Fruit fly (Drosophila melanogaster) whole organism, embryonic: ENCODE data around the gene Kr-h2.
A peak's percentile ranks its signal among the peaks of the same experiment; 100 is the strongest.

Source experiments
- B-H1 ChIP-seq: fragments of 200-800 bp; sonication (Bioruptor generic); IDR thresholded peaks from 3 replicates; pipeline ENCODE4 v1.3.6; 2022; ENCODE audit warnings: missing biosample characterization, missing genetic modification characterization
- B-H2 ChIP-seq: fragments of 200-800 bp; sonication (Bioruptor generic); optimal IDR thresholded peaks from 2 replicates; lab custom pipeline; 2018; ENCODE audit warnings: missing biosample characterization, mild to moderate bottlenecking, missing genetic modification characterization
- CG10267 ChIP-seq: fragments of 200-800 bp; sonication (Bioruptor generic); optimal IDR thresholded peaks from 2 replicates; lab custom pipeline; 2018; ENCODE audit warnings: missing biosample characterization, mild to moderate bottlenecking, missing genetic modification characterization, moderate library complexity
- CG12744 ChIP-seq: fragments of 200-800 bp; sonication (Bioruptor generic); optimal IDR thresholded peaks from 2 replicates; lab custom pipeline; 2016; ENCODE audit warnings: missing biosample characterization, missing genetic modification characterization
- CG15601 ChIP-seq: fragments of 200-800 bp; sonication (Bioruptor generic); optimal IDR thresholded peaks from 3 replicates; lab custom pipeline; 2019; ENCODE audit warnings: missing biosample characterization, mild to moderate bottlenecking, missing genetic modification characterization, moderate library complexity
- CG16813 ChIP-seq: fragments of 200-800 bp; sonication (Bioruptor generic); IDR thresholded peaks from 3 replicates; pipeline ENCODE4 v1.3.6; 2022; ENCODE audit warnings: missing biosample characterization, missing genetic modification characterization; ENCODE audit not compliant: partially characterized antibody
- CG2120 ChIP-seq: fragments of 200-800 bp; sonication (Bioruptor generic); optimal IDR thresholded peaks from 3 replicates; lab custom pipeline; 2016; ENCODE audit warnings: missing biosample characterization, missing genetic modification characterization
- CG3995 ChIP-seq: fragments of 200-800 bp; sonication (Bioruptor generic); optimal IDR thresholded peaks from 3 replicates; lab custom pipeline; 2016; ENCODE audit warnings: missing biosample characterization, missing genetic modification characterization
- CG6854 ChIP-seq: fragments of 200-800 bp; sonication (Bioruptor generic); optimal IDR thresholded peaks from 3 replicates; lab custom pipeline; 2017; ENCODE audit warnings: missing biosample characterization, mild to moderate bottlenecking, missing genetic modification characterization
- CG7963 ChIP-seq: fragments of 200-800 bp; sonication (Bioruptor generic); IDR thresholded peaks from 3 replicates; pipeline ENCODE4 v1.3.6; 2022; ENCODE audit warnings: missing biosample characterization, missing genetic modification characterization; ENCODE audit not compliant: partially characterized antibody
- D19A ChIP-seq: fragments of 200-800 bp; optimal IDR thresholded peaks from 3 replicates; lab custom pipeline; 2019; ENCODE audit warnings: missing biosample characterization, mild to moderate bottlenecking, missing genetic modification characterization, moderate library complexity
- Dad ChIP-seq: fragments of 200-800 bp; sonication (Bioruptor generic); optimal IDR thresholded peaks from 3 replicates; lab custom pipeline; 2016; ENCODE audit warnings: missing biosample characterization, missing genetic modification characterization
- Dip3 ChIP-seq: fragments of 200-800 bp; sonication (Bioruptor generic); optimal IDR thresholded peaks from 3 replicates; lab custom pipeline; 2016; ENCODE audit warnings: missing biosample characterization, missing genetic modification characterization
- Dll ChIP-seq: fragments of 200-800 bp; sonication (Bioruptor generic); IDR thresholded peaks from 4 replicates; pipeline ENCODE4 v1.3.6; 2022; ENCODE audit warnings: missing biosample characterization, missing genetic modification characterization; ENCODE audit not compliant: partially characterized antibody
- Dp ChIP-seq: fragments of 200-800 bp; sonication (Bioruptor generic); optimal IDR thresholded peaks from 2 replicates; lab custom pipeline; 2018; ENCODE audit warnings: missing biosample characterization, mild to moderate bottlenecking, missing genetic modification characterization, moderate library complexity
- Ets97D ChIP-seq: fragments of 200-800 bp; sonication (Bioruptor generic); optimal IDR thresholded peaks from 3 replicates; lab custom pipeline; 2016; ENCODE audit warnings: missing biosample characterization, missing genetic modification characterization
- Fer2 ChIP-seq: fragments of 200-800 bp; sonication (Bioruptor generic); optimal IDR thresholded peaks from 2 replicates; lab custom pipeline; 2018; ENCODE audit warnings: missing biosample characterization, mild to moderate bottlenecking, missing genetic modification characterization, moderate library complexity
- Gug ChIP-seq: fragments of 200-800 bp; sonication (Bioruptor generic); IDR thresholded peaks from 4 replicates; pipeline ENCODE4 v1.3.6; 2022; ENCODE audit warnings: missing biosample characterization, missing genetic modification characterization
- HLH4C ChIP-seq: fragments of 200-800 bp; sonication (Bioruptor generic); IDR thresholded peaks from 3 replicates; pipeline ENCODE4 v1.3.6; 2022; ENCODE audit warnings: missing biosample characterization, missing genetic modification characterization; ENCODE audit not compliant: partially characterized antibody
- Hmr ChIP-seq: fragments of 200-800 bp; sonication (Bioruptor generic); optimal IDR thresholded peaks from 3 replicates; lab custom pipeline; 2017; ENCODE audit warnings: mild to moderate bottlenecking, missing biosample characterization, missing genetic modification reagents, missing genetic modification characterization
- Hr78 ChIP-seq, 2 experiments: fragments of 200-800 bp in 1 of 2; fragments of >200 bp in 1 of 2; sonication (Bioruptor generic) in 1 of 2; optimal IDR thresholded peaks; 2 replicates each; lab custom pipeline; 2017 to 2019; ENCODE audit warnings: missing biosample characterization in 2 of 2, missing genetic modification characterization in 2 of 2, mild to moderate bottlenecking in 1 of 2, moderate library complexity in 1 of 2
- Jarid2 ChIP-seq: fragments of 200-800 bp; sonication (Bioruptor generic); optimal IDR thresholded peaks from 3 replicates; lab custom pipeline; 2017; ENCODE audit warnings: mild to moderate bottlenecking, missing biosample characterization, missing genetic modification reagents, missing genetic modification characterization
- Meics ChIP-seq: fragments of 200-800 bp; sonication (Bioruptor generic); optimal IDR thresholded peaks from 2 replicates; lab custom pipeline; 2017; ENCODE audit warnings: missing biosample characterization, mild to moderate bottlenecking, missing genetic modification characterization
- NFAT ChIP-seq: fragments of 200-800 bp; sonication (Bioruptor generic); IDR thresholded peaks from 2 replicates; pipeline ENCODE4 v1.3.6; 2022; ENCODE audit warnings: missing biosample characterization, missing genetic modification characterization
- Nf-YA ChIP-seq: fragments of 200-800 bp; sonication (Bioruptor generic); IDR thresholded peaks from 2 replicates; pipeline ENCODE4 v1.3.6; 2022; ENCODE audit warnings: missing biosample characterization, missing genetic modification characterization
- Nf-YB ChIP-seq: fragments of 200-800 bp; sonication (Bioruptor generic); optimal IDR thresholded peaks from 3 replicates; lab custom pipeline; 2019; ENCODE audit warnings: missing biosample characterization, mild to moderate bottlenecking, missing genetic modification characterization, moderate library complexity
- Nf-YC ChIP-seq: fragments of 200-800 bp; optimal IDR thresholded peaks from 3 replicates; lab custom pipeline; 2019; ENCODE audit warnings: missing biosample characterization, mild to moderate bottlenecking, missing genetic modification characterization, moderate library complexity
- Ravus ChIP-seq: fragments of 200-800 bp; sonication (Bioruptor generic); IDR thresholded peaks from 2 replicates; pipeline ENCODE4 v1.3.6; 2022; ENCODE audit warnings: missing biosample characterization, missing genetic modification characterization
- Rx ChIP-seq: fragments of 200-800 bp; sonication (Bioruptor generic); IDR thresholded peaks from 2 replicates; pipeline ENCODE4 v1.3.6; 2022; ENCODE audit warnings: missing biosample characterization, missing genetic modification characterization
- ab ChIP-seq: fragments of 200-800 bp; sonication (Bioruptor generic); optimal IDR thresholded peaks from 2 replicates; lab custom pipeline; 2016; ENCODE audit warnings: missing biosample characterization, missing genetic modification characterization
- cg ChIP-seq: fragments of 200-800 bp; sonication (Bioruptor generic); optimal IDR thresholded peaks from 3 replicates; lab custom pipeline; 2019; ENCODE audit warnings: missing biosample characterization, mild to moderate bottlenecking, missing genetic modification characterization, moderate library complexity
- chn ChIP-seq: fragments of 200-800 bp; sonication (Bioruptor generic); optimal IDR thresholded peaks from 2 replicates; lab custom pipeline; 2016; ENCODE audit warnings: missing biosample characterization, missing genetic modification characterization
- corto ChIP-seq: fragments of 200-800 bp; sonication (Bioruptor generic); optimal IDR thresholded peaks from 2 replicates; lab custom pipeline; 2016; ENCODE audit warnings: missing biosample characterization, mild to moderate bottlenecking, missing genetic modification characterization, moderate library complexity
- croc ChIP-seq: fragments of 200-800 bp; sonication (Bioruptor generic); conservative IDR thresholded peaks from 3 replicates; pipeline ENCODE4 v1.3.6; 2022; ENCODE audit warnings: missing biosample characterization, missing genetic modification characterization
- da ChIP-seq: fragments of 200-800 bp; sonication (Bioruptor generic); optimal IDR thresholded peaks from 2 replicates; lab custom pipeline; 2016; ENCODE audit warnings: missing biosample characterization, missing genetic modification characterization
- fd64A ChIP-seq: fragments of 200-800 bp; sonication (Bioruptor generic); optimal IDR thresholded peaks from 3 replicates; lab custom pipeline; 2018; ENCODE audit warnings: missing biosample characterization, mild to moderate bottlenecking, missing genetic modification characterization
- fu2 ChIP-seq: fragments of 200-800 bp; sonication (Bioruptor generic); optimal IDR thresholded peaks from 2 replicates; lab custom pipeline; 2016; ENCODE audit warnings: missing biosample characterization, missing genetic modification characterization
- gce ChIP-seq: fragments of 200-800 bp; sonication (Bioruptor generic); IDR thresholded peaks from 3 replicates; pipeline ENCODE4 v1.3.6; 2022; ENCODE audit warnings: missing biosample characterization, missing genetic modification characterization
- ham ChIP-seq: fragments of 200-800 bp; sonication (Bioruptor generic); IDR thresholded peaks from 2 replicates; pipeline ENCODE4 v1.3.6; 2022; ENCODE audit warnings: missing biosample characterization, missing genetic modification characterization
- hkb ChIP-seq, 2 experiments: fragments of 200-800 bp in 1 of 2; fragments of >200 bp in 1 of 2; sonication (Bioruptor generic) in 1 of 2; IDR thresholded peaks in 1 of 2; optimal IDR thresholded peaks in 1 of 2; 2 replicates each; pipeline versions ENCODE4 v1.3.6 to Lab custom; 2017 to 2022; ENCODE audit warnings: missing biosample characterization in 1 of 2, missing genetic modification characterization in 1 of 2
- kah ChIP-seq: fragments of 200-800 bp; sonication (Bioruptor generic); optimal IDR thresholded peaks from 2 replicates; lab custom pipeline; 2018; ENCODE audit warnings: missing biosample characterization, mild to moderate bottlenecking, missing genetic modification characterization
- pita ChIP-seq: fragments of 200-800 bp; sonication (Bioruptor generic); optimal IDR thresholded peaks from 2 replicates; lab custom pipeline; 2017; ENCODE audit warnings: missing biosample characterization, mild to moderate bottlenecking, missing genetic modification characterization
- pzg ChIP-seq: fragments of 200-800 bp; sonication (Bioruptor generic); optimal IDR thresholded peaks from 3 replicates; lab custom pipeline; 2018; ENCODE audit warnings: missing biosample characterization, mild to moderate bottlenecking, missing genetic modification characterization, moderate library complexity
- salm ChIP-seq: fragments of 200-800 bp; sonication (Bioruptor generic); optimal IDR thresholded peaks from 2 replicates; lab custom pipeline; 2018; ENCODE audit warnings: missing biosample characterization, mild to moderate bottlenecking, missing genetic modification characterization
- sens-2 ChIP-seq: fragments of 200-800 bp; sonication (Bioruptor generic); IDR thresholded peaks from 2 replicates; pipeline ENCODE4 v1.3.6; 2022; ENCODE audit warnings: missing biosample characterization, missing genetic modification characterization
- sim ChIP-seq: fragments of 200-800 bp; sonication (Bioruptor generic); IDR thresholded peaks from 2 replicates; pipeline ENCODE4 v1.3.6; 2022; ENCODE audit warnings: missing biosample characterization, missing genetic modification characterization
- so ChIP-seq: fragments of 200-800 bp; sonication (Bioruptor generic); IDR thresholded peaks from 3 replicates; pipeline ENCODE4 v1.3.6; 2022; ENCODE audit warnings: missing biosample characterization, missing genetic modification characterization
- sqz ChIP-seq: fragments of 200-800 bp; sonication (Bioruptor generic); optimal IDR thresholded peaks from 3 replicates; lab custom pipeline; 2018; ENCODE audit warnings: missing biosample characterization, mild to moderate bottlenecking, missing genetic modification characterization
- sr ChIP-seq: fragments of 200-800 bp; sonication (Bioruptor generic); IDR thresholded peaks from 3 replicates; pipeline ENCODE4 v1.3.6; 2022; ENCODE audit warnings: missing biosample characterization, missing genetic modification characterization
- tap ChIP-seq: fragments of 200-800 bp; optimal IDR thresholded peaks from 3 replicates; lab custom pipeline; 2019; ENCODE audit warnings: missing biosample characterization, mild to moderate bottlenecking, missing genetic modification characterization, moderate library complexity

Kr-h2 gene

dm6 chr2L:6051212-6051621, 19.6 kb upstream of the Kr-h2 start (continued):
- peak; percentile 92 for TF ChIP-seq chn (GFP tag; lab: Kevin White, UChicago)
- TF ChIP-seq hkb (optimal IDR thresholded peaks at IDR 0.05; lab: Kevin White, UChicago): no peak
- peak; percentile 99 for TF ChIP-seq hkb (GFP tag; IDR thresholded peaks at IDR 0.05; lab: Robert Waterston, UW)
- no peak for TF ChIP-seq Dp
- peak; percentile 97 for TF ChIP-seq Dad (GFP tag; lab: Kevin White, UChicago)
- TF ChIP-seq croc: peak; percentile 82
- peak; percentile 61; the same call in 1 of the 2 replicates for TF ChIP-seq ham (GFP tag; lab: Robert Waterston, UW)
- peak; percentile 90 for TF ChIP-seq Nf-YA
- no peak for TF ChIP-seq sqz (GFP tag; lab: Kevin White, UChicago)
- TF ChIP-seq Nf-YC (tag; lab: Kevin White, UChicago): peak; percentile 87
- TF ChIP-seq Meics (GFP tag; lab: Kevin White, UChicago): peak; percentile 97
- TF ChIP-seq fd64A (GFP tag; lab: Kevin White, UChicago): peak; percentile 96
- peak; percentile 97 for TF ChIP-seq B-H2 (GFP tag; lab: Kevin White, UChicago)
- TF ChIP-seq sr (GFP tag; lab: Robert Waterston, UW): peak; percentile 75; the same call in 2 of the 3 replicates
- TF ChIP-seq HLH4C: no peak
- TF ChIP-seq Rx (GFP tag; lab: Robert Waterston, UW): peak; percentile 80
- TF ChIP-seq tap (tag; lab: Kevin White, UChicago): peak; percentile 97
- TF ChIP-seq da (GFP tag; lab: Kevin White, UChicago): peak; percentile 86
- TF ChIP-seq CG2120 (GFP tag; lab: Kevin White, UChicago): peak; percentile 95
- TF ChIP-seq CG6854 (GFP tag; lab: Kevin White, UChicago): peak; percentile 97
- TF ChIP-seq gce (GFP tag; lab: Robert Waterston, UW): peak; percentile 91
- TF ChIP-seq Jarid2: peak; percentile 79
- peak; percentile 98 for TF ChIP-seq Hmr (GFP tag; lab: Kevin White, UChicago)
- TF ChIP-seq CG10267 (tag; lab: Kevin White, UChicago): peak; percentile 95
- peak; percentile 94 for TF ChIP-seq CG15601 (tag; lab: Kevin White, UChicago)
- TF ChIP-seq CG12744 (GFP tag; lab: Kevin White, UChicago): peak; percentile 93
- TF ChIP-seq Dip3 (GFP tag; lab: Kevin White, UChicago): peak; percentile 92
- peak; percentile 95 for TF ChIP-seq so
- peak; percentile 79 for TF ChIP-seq fu2
- peak; percentile 89 for TF ChIP-seq B-H1 (GFP tag; lab: Robert Waterston, UW)
- TF ChIP-seq sim (GFP tag; lab: Robert Waterston, UW): peak; percentile 91
- TF ChIP-seq sens-2 (GFP tag; lab: Robert Waterston, UW): peak; percentile 95
- TF ChIP-seq Hr78 (GFP tag; optimal IDR thresholded peaks at IDR 0.05; lab: Kevin White, UChicago): peak in 1 of 2 experiments; percentile 97
- peak; percentile 10 for TF ChIP-seq pzg (GFP tag; lab: Kevin White, UChicago)
- peak; percentile 60 for TF ChIP-seq ab (GFP tag; lab: Kevin White, UChicago)
- TF ChIP-seq CG7963 (GFP tag; lab: Robert Waterston, UW): no peak
- TF ChIP-seq Gug (GFP tag; lab: Robert Waterston, UW): peak; percentile 41; the same call in 1 of the 4 replicates
- peak; percentile 92 for TF ChIP-seq kah
- TF ChIP-seq Dll (GFP tag; lab: Robert Waterston, UW): no peak
- no peak for TF ChIP-seq CG16813 (GFP tag; lab: Robert Waterston, UW)
- TF ChIP-seq CG3995: peak; percentile 66
- peak; percentile 95 for TF ChIP-seq D19A (tag; lab: Kevin White, UChicago)
- TF ChIP-seq Ravus (GFP tag; lab: Robert Waterston, UW): peak; percentile 75
- TF ChIP-seq pita (GFP tag; lab: Kevin White, UChicago): no peak
- peak; percentile 94 for TF ChIP-seq salm (tag; lab: Kevin White, UChicago)
- TF ChIP-seq Nf-YB (GFP tag; lab: Kevin White, UChicago): peak; percentile 85
- peak; percentile 92 for TF ChIP-seq corto (GFP tag; lab: Kevin White, UChicago)
- TF ChIP-seq NFAT: peak; percentile 79
- peak; percentile 85 for TF ChIP-seq Ets97D (GFP tag; lab: Kevin White, UChicago)
- peak; percentile 93 for TF ChIP-seq cg (GFP tag; lab: Kevin White, UChicago)
- TF ChIP-seq Fer2 (tag; lab: Kevin White, UChicago): peak; percentile 91
